Fruit fly (Drosophila melanogaster) whole organism, adult: ENCODE data around the gene Alp9.

ENCODE experiments used
- CG14711 ChIP-seq: fragments of 200-800 bp; sonication (Bioruptor generic); optimal IDR thresholded peaks from 2 replicates; lab custom pipeline; 2018; ENCODE audit warnings: missing biosample characterization, mild to moderate bottlenecking, missing genetic modification characterization, moderate library complexity
- Clk ChIP-seq: fragments of 200-800 bp; sonication (Bioruptor generic); optimal IDR thresholded peaks from 2 replicates; lab custom pipeline; 2017; ENCODE audit warnings: missing biosample characterization, missing genetic modification characterization
- bab1 ChIP-seq: fragments of 200-800 bp; sonication (Bioruptor generic); optimal IDR thresholded peaks from 3 replicates; lab custom pipeline; 2019; ENCODE audit warnings: missing biosample characterization, mild to moderate bottlenecking, missing genetic modification characterization, moderate library complexity
- cnc ChIP-seq, 2 experiments: fragments of >200 bp; optimal IDR thresholded peaks; 2 replicates each; lab custom pipeline; 2017
- kay ChIP-seq: fragments of 200-800 bp; sonication (Bioruptor generic); peaks from one replicate; lab custom pipeline; 2016; ENCODE audit warnings: missing biosample characterization, missing genetic modification characterization, borderline replicate concordance
- ovo ChIP-seq: fragments of 200-800 bp; sonication (Bioruptor generic); optimal IDR thresholded peaks from 2 replicates; lab custom pipeline; 2016; ENCODE audit warnings: missing biosample characterization, missing genetic modification characterization
- toe ChIP-seq: fragments of 200-800 bp; sonication (Bioruptor generic); optimal IDR thresholded peaks from 2 replicates; lab custom pipeline; 2016; ENCODE audit warnings: missing biosample characterization, missing genetic modification characterization

- TF ChIP-seq ovo (GFP tag; lab: Kevin White, UChicago) (no peak), CG14711 (tag; lab: Kevin White, UChicago) (no peak), kay (GFP tag; lab: Kevin White, UChicago) (peak; percentile 44), cnc (optimal IDR thresholded peaks at IDR 0.05; lab: Kevin White, UChicago) (no peak), Clk (GFP tag; lab: Kevin White, UChicago) (no peak), toe (GFP tag; lab: Kevin White, UChicago) (no peak), bab1 (GFP tag; lab: Kevin White, UChicago) (no peak)
These were observed 45.8 kb downstream of the Alp9 start for dm6 chr3L:5641120-5641519.
